Worm (Caenorhabditis elegans) whole organism, L4 larva: ENCODE data around the gene ZC262.4.
A peak's percentile ranks its signal among the peaks of the same experiment; 100 is the strongest.

ENCODE experiments used
- T20F7.1 ChIP-seq: fragments of 200-800 bp; sonication (Bioruptor generic); optimal IDR thresholded peaks from 2 replicates; lab custom pipeline; 2018; ENCODE audit warnings: mild to moderate bottlenecking, missing genetic modification characterization, missing compliant biosample characterization
- Y5F2A.4 ChIP-seq: fragments of 200-800 bp; sonication (Bioruptor generic); optimal IDR thresholded peaks from 2 replicates; lab custom pipeline; 2018; ENCODE audit warnings: mild to moderate bottlenecking, missing genetic modification characterization, missing compliant biosample characterization
- aha-1 ChIP-seq: fragments of 150-350 bp; peaks from one replicate; lab custom pipeline; 2014; ENCODE audit warnings: missing biosample characterization, missing genetic modification characterization
- ama-1 ChIP-seq: fragments of 150-350 bp; optimal IDR thresholded peaks from 2 replicates; lab custom pipeline; 2014; ENCODE audit warnings: inconsistent platforms, mixed read lengths
- arid-1 ChIP-seq: fragments of 200-800 bp; sonication (Bioruptor generic); conservative IDR thresholded peaks from 2 replicates; pipeline ENCODE4 v1.3.6; 2022; ENCODE audit warnings: missing genetic modification reagents, missing genetic modification characterization, missing compliant biosample characterization
- attf-4 ChIP-seq: sonication (generic microtip); optimal IDR thresholded peaks from 3 replicates; lab custom pipeline; 2017; ENCODE audit warnings: missing biosample characterization, missing genetic modification characterization
- daf-16 ChIP-seq, 3 experiments: sonication (generic microtip); optimal IDR thresholded peaks; 2 replicates each; lab custom pipeline; 2016 to 2017; ENCODE audit warnings: missing genetic modification characterization in 3 of 3, missing genetic modification reagents in 3 of 3, mild to moderate bottlenecking in 2 of 3, missing compliant biosample characterization in 2 of 3, missing biosample characterization in 1 of 3, moderate library complexity in 1 of 3
- daf-19 ChIP-seq: fragments of 200-800 bp; sonication (Bioruptor generic); conservative IDR thresholded peaks from 2 replicates; pipeline ENCODE4 v1.3.6; 2022; ENCODE audit warnings: missing genetic modification characterization, missing compliant biosample characterization
- dmd-9 ChIP-seq: fragments of 200-800 bp; sonication (Bioruptor generic); IDR thresholded peaks from 2 replicates; pipeline ENCODE4 v1.3.6; 2022; ENCODE audit warnings: missing genetic modification reagents, missing genetic modification characterization, missing compliant biosample characterization
- dpl-1 ChIP-seq: fragments of 150-350 bp; optimal IDR thresholded peaks from 2 replicates; lab custom pipeline; 2014; ENCODE audit warnings: missing biosample characterization, missing genetic modification reagents, missing genetic modification characterization
- duxl-1 ChIP-seq: sonication (generic microtip); optimal IDR thresholded peaks from 2 replicates; lab custom pipeline; 2016; ENCODE audit warnings: mild to moderate bottlenecking, missing genetic modification characterization, moderate library complexity, missing compliant biosample characterization; ENCODE audit not compliant: poor library complexity
- egl-43 ChIP-seq: fragments of 200-800 bp; sonication (Bioruptor generic); IDR thresholded peaks from 2 replicates; pipeline ENCODE4 v1.3.6; 2022; ENCODE audit warnings: missing genetic modification reagents, missing genetic modification characterization, missing compliant biosample characterization
- hlh-11 ChIP-seq: fragments of 200-800 bp; sonication (Bioruptor generic); optimal IDR thresholded peaks from 2 replicates; lab custom pipeline; 2018; ENCODE audit warnings: mild to moderate bottlenecking, missing genetic modification characterization, missing compliant biosample characterization
- hmg-1.1 ChIP-seq: fragments of 200-800 bp; sonication (Bioruptor generic); IDR thresholded peaks from 2 replicates; pipeline ENCODE4 v1.3.6; 2022; ENCODE audit warnings: missing genetic modification reagents, missing genetic modification characterization, missing compliant biosample characterization
- jun-1 ChIP-seq: fragments of 150-350 bp; optimal IDR thresholded peaks from 2 replicates; lab custom pipeline; 2014; ENCODE audit warnings: missing biosample characterization, missing genetic modification reagents, missing genetic modification characterization
- lin-1 ChIP-seq: fragments of 200-800 bp; sonication (Bioruptor generic); IDR thresholded peaks from 2 replicates; pipeline ENCODE4 v1.3.6; 2022; ENCODE audit warnings: missing genetic modification reagents, missing genetic modification characterization, missing compliant biosample characterization
- lin-13 ChIP-seq: fragments of 150-350 bp; optimal IDR thresholded peaks from 2 replicates; lab custom pipeline; 2014; ENCODE audit warnings: missing biosample characterization, missing genetic modification reagents, missing genetic modification characterization
- lir-3 ChIP-seq: sonication (generic microtip); optimal IDR thresholded peaks from 2 replicates; lab custom pipeline; 2016; ENCODE audit warnings: mild to moderate bottlenecking, missing genetic modification characterization, missing compliant biosample characterization
- lsy-2 ChIP-seq, 2 experiments: fragments of 150-350 bp in 1 of 2; sonication (generic microtip) in 1 of 2; optimal IDR thresholded peaks; 2 replicates each; lab custom pipeline; 2014 to 2017; ENCODE audit warnings: missing biosample characterization in 2 of 2, missing genetic modification characterization in 2 of 2
- mep-1 ChIP-seq: fragments of 150-350 bp; sonication (generic microtip); optimal IDR thresholded peaks from 3 replicates; lab custom pipeline; 2014; ENCODE audit warnings: missing biosample characterization, missing genetic modification characterization
- mes-2 ChIP-seq: sonication (generic microtip); optimal IDR thresholded peaks from 2 replicates; lab custom pipeline; 2016; ENCODE audit warnings: missing genotype, mild to moderate bottlenecking, missing genetic modification characterization, missing compliant biosample characterization; ENCODE audit not compliant: poor library complexity, severe bottlenecking
- nhr-25 ChIP-seq: sonication (generic microtip); optimal IDR thresholded peaks from 2 replicates; lab custom pipeline; 2017; ENCODE audit warnings: missing genetic modification characterization, mild to moderate bottlenecking, missing compliant biosample characterization, antibody characterized with exemption, moderate library complexity, borderline replicate concordance; ENCODE audit not compliant: insufficient read depth
- nhr-41 ChIP-seq: fragments of 200-800 bp; sonication (Bioruptor generic); IDR thresholded peaks from 2 replicates; pipeline ENCODE4 v1.3.6; 2022; ENCODE audit warnings: missing genetic modification reagents, missing genetic modification characterization, missing compliant biosample characterization
- nhr-42 ChIP-seq: fragments of 200-800 bp; sonication (Bioruptor generic); IDR thresholded peaks from 2 replicates; pipeline ENCODE4 v1.3.6; 2022; ENCODE audit warnings: missing genetic modification characterization, missing compliant biosample characterization
- rbr-2 ChIP-seq: sonication (generic microtip); optimal IDR thresholded peaks from 2 replicates; lab custom pipeline; 2016; ENCODE audit warnings: missing genotype, missing genetic modification characterization, missing compliant biosample characterization
- saeg-2 ChIP-seq: fragments of 200-800 bp; sonication (Bioruptor generic); IDR thresholded peaks from 2 replicates; pipeline ENCODE4 v1.3.6; 2022; ENCODE audit warnings: missing genetic modification reagents, missing genetic modification characterization, missing compliant biosample characterization
- sdz-12 ChIP-seq: fragments of 200-800 bp; sonication (Bioruptor generic); optimal IDR thresholded peaks from 2 replicates; lab custom pipeline; 2018; ENCODE audit warnings: mild to moderate bottlenecking, missing genetic modification characterization, missing compliant biosample characterization
- set-16 ChIP-seq: fragments of 200-800 bp; sonication (Bioruptor generic); IDR thresholded peaks from 2 replicates; pipeline ENCODE4 v1.3.6; 2022; ENCODE audit warnings: missing genetic modification reagents, missing genetic modification characterization, missing compliant biosample characterization
- snpc-1.2 ChIP-seq: fragments of 200-800 bp; sonication (Bioruptor generic); IDR thresholded peaks from 2 replicates; pipeline ENCODE4 v1.3.6; 2022; ENCODE audit warnings: missing genetic modification reagents, missing genetic modification characterization, missing compliant biosample characterization
- tag-97 ChIP-seq: fragments of 200-800 bp; sonication (Bioruptor generic); IDR thresholded peaks from 2 replicates; pipeline ENCODE4 v1.3.6; 2022; ENCODE audit warnings: missing genetic modification characterization, missing compliant biosample characterization
- unc-130 ChIP-seq: sonication (generic microtip); optimal IDR thresholded peaks from 2 replicates; lab custom pipeline; 2016; ENCODE audit warnings: missing genetic modification reagents, missing genetic modification characterization, missing compliant biosample characterization
- unc-62 ChIP-seq, 3 experiments: fragments of 150-350 bp in 1 of 3; sonication (generic microtip); optimal IDR thresholded peaks in 2 of 3; peaks in 1 of 3; 1 replicate in 1 of 3; 2 replicates in 2 of 3; lab custom pipeline; 2014 to 2017; ENCODE audit warnings: missing biosample characterization in 3 of 3, missing genetic modification characterization in 3 of 3, missing genetic modification reagents in 3 of 3, missing genotype in 1 of 3
- zip-2 ChIP-seq: fragments of 150-350 bp; optimal IDR thresholded peaks from 2 replicates; lab custom pipeline; 2014; ENCODE audit warnings: missing biosample characterization, missing genetic modification characterization
- ztf-7 ChIP-seq: fragments of 150-350 bp; optimal IDR thresholded peaks from 2 replicates; lab custom pipeline; 2014; ENCODE audit warnings: missing biosample characterization, missing genetic modification characterization

Gene ZC262.4

DNA sequence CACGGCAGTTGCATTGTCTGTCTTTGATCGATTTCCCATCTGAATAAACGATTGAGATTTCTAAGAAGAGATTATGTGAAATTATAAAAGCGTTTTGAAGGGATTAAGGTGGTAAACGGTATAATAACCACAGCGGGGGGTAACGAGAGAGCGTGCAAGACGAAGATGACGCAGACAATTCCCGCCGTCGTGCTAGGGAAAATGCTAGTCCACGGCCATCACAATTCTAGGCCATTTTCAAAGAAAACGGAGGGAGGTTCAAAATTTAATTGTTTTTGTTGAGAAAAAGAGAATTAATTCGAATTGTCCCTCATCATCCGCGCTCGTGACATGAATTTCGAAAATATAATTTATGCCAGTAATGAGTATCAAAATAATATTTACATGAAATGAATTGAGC, 15.2 kb downstream of the ZC262.4 start, which contains the start of gene F10E9.11 (continued):
- TF ChIP-seq Y5F2A.4 (GFP tag; lab: Kevin White, UChicago), result no peak
- TF ChIP-seq lin-1, result no peak

DNA sequence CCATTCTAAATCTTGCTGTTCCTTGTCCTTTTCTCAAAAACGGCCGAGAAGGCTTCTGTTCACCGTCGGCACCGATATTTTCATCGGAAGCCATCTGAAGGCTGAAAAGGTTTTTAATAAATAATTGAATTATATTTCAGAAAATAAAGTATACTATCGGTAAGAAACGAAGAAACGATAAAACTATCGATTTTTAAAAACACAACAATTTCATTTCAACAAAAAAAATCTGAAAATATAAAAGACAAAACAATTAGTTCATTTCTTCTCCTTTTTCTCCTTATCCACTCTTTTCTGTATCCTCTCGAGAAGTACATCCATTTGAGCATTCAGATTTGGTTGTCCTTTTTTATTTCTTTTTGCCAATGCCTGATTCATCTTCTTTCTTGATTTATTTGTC, 15.8 kb downstream of the ZC262.4 start, which contains the start of gene sas-4:
Gene sas-4 (minus strand): TSS at position 101 of the 400 bp plus-strand sequence.
- no peak for TF ChIP-seq set-16 (GFP tag; lab: Robert Waterston, UW)
- no peak for TF ChIP-seq dmd-9 (GFP tag; lab: Robert Waterston, UW)
- no peak for TF ChIP-seq ztf-7
- TF ChIP-seq sdz-12, result no peak
- TF ChIP-seq snpc-1.2 (GFP tag; lab: Robert Waterston, UW), result no peak
- TF ChIP-seq daf-19 (GFP tag; lab: Robert Waterston, UW), result no peak
- no peak for TF ChIP-seq duxl-1
- no peak for TF ChIP-seq T20F7.1 (GFP tag; lab: Kevin White, UChicago)
- TF ChIP-seq tag-97, result no peak
- no peak for TF ChIP-seq saeg-2 (GFP tag; lab: Robert Waterston, UW)
- TF ChIP-seq jun-1 (tag; lab: Kevin White, UChicago), result no peak
- no peak for TF ChIP-seq hmg-1.1
- no peak for TF ChIP-seq hlh-11
- no peak for TF ChIP-seq arid-1

DNA sequence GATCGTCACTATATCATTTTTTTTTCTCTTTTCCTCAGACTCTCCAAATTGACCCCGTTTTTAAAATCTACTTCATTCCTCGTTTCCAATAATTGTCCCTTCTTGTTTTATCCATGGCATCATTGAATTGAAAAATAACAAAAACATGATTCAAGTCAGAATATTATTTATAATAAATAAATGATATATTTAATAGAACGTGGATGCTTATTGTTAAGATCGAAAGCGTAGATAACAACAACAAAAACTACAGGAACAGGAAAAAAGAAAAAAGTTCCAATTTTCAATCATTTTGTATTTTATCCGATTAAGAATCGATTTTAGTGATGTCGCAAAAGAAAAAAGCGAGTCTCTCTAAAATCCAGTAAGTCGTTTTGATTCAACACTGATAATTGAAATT, 21.9 kb downstream of the ZC262.4 start, which contains the start of gene F10E9.2:
Gene F10E9.2 (plus strand): TSS at position 301 of the 400 bp plus-strand sequence.
- TF ChIP-seq mep-1 (tag; lab: Kevin White, UChicago) (peak; percentile 2), lin-13 (GFP tag; lab: Kevin White, UChicago) (no peak)

DNA sequence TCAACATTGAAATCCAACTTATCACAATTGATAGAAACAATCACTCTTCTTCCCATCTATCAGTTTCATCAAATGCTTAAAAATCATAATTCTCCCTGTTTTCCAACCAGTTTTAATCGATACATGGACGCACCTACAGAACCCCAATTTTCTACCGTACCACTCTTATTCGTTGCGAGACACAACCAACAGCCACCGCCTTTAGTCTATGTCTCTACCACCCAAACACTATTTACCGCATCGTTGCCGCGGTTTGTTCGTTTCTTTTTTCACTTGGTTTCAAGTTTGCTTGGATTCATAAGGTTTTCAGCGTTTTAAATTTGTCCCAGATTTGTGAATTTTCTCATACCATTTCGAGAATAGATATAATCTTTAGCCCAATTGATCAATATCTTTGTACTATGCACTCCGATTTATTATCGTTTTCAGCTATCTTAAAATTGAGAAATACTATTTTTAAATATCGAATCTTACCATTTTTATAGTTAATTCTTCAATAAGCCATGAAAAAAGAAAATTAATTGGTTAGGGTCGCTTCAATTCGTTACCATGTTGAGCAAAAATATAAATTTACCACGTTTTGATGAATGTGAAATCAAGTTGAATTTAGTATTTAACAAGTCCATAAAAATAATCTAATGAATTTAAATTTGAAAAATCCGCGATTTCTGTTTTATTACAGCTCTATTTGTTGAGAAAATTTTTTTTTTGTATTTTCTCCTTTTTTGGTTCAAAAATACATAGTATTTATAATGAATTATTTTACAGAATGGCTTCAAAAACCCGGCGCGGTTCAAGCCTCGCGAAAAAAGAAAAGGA, 23.9 kb downstream of the ZC262.4 start, which contains the start of gene F10E9.3:
Gene F10E9.3 (plus strand): TSS at position 769 of the 819 bp plus-strand sequence.
- TF ChIP-seq daf-16 (GFP tag; optimal IDR thresholded peaks at IDR 0.05; lab: Kevin White, UChicago) (no peak), daf-16 (tag; optimal IDR thresholded peaks at IDR 0.05; lab: Kevin White, UChicago) (peak; percentile 12), ama-1 (lab: Kevin White, UChicago) (peak; percentile 32), lsy-2 (tag; optimal IDR thresholded peaks at IDR 0.05; lab: Kevin White, UChicago) (peak in 1 of 2 experiments; percentile 96), T20F7.1 (GFP tag; lab: Kevin White, UChicago) (peak; percentile 13), dpl-1 (peak; percentile 38), egl-43 (GFP tag; lab: Robert Waterston, UW) (no peak), unc-62 (GFP tag; optimal IDR thresholded peaks at IDR 0.05 in 1 of 2; lab: Kevin White, UChicago) (peak in 1 of 2 experiments; percentile 93), unc-62 (tag; optimal IDR thresholded peaks at IDR 0.05; lab: Kevin White, UChicago) (no peak), rbr-2 (tag; lab: Kevin White, UChicago) (no peak), mes-2 (peak; percentile 72), nhr-41 (GFP tag; lab: Robert Waterston, UW) (no peak), saeg-2 (GFP tag; lab: Robert Waterston, UW) (no peak), aha-1 (peak; percentile 68), nhr-25 (tag; lab: Kevin White, UChicago) (no peak)

DNA sequence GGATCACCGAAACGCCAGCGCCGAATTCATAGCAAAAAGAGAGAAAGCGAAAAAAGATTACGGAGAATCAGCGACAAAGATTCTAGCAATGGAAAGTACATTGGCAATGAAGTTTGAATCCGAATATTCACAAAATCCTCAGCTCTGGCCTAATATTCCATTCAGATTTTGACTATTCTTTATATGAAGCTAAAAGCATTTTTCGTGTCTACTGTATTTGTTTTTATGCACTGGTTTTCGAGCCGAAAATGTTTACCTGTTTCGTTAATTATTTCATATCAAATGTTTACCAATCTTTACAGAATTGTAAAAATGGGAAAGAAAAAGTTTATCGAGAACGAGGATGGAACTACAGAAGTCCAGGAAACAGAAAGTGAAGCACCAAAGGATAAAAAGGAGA, 26.1 kb downstream of the ZC262.4 start, which contains the start of gene F10E9.4:
Gene F10E9.4 (plus strand): TSS at position 301 of the 400 bp plus-strand sequence.
- no peak for TF ChIP-seq nhr-42
- no peak for TF ChIP-seq attf-4 (tag; lab: Kevin White, UChicago)
- TF ChIP-seq lir-3 (tag; lab: Kevin White, UChicago), result no peak
- TF ChIP-seq Y5F2A.4 (GFP tag; lab: Kevin White, UChicago), result no peak
- no peak for TF ChIP-seq unc-130 (GFP tag; lab: Kevin White, UChicago)
- TF ChIP-seq daf-16 (GFP tag; optimal IDR thresholded peaks at IDR 0.05; lab: Kevin White, UChicago), result no peak
- TF ChIP-seq daf-16 (tag; optimal IDR thresholded peaks at IDR 0.05; lab: Kevin White, UChicago), result no peak
- no peak for TF ChIP-seq zip-2
- TF ChIP-seq, all 104 proteins: peak for 0
